Fruit fly (Drosophila melanogaster): ENCODE measurements around the gene CG44013.
A peak's percentile ranks its signal among the peaks of the same experiment; 100 is the strongest.

The CG44013 gene

dm6 chr3R:15554733-15555132 is 45.0 kb upstream of the CG44013 start (continued):
- TF ChIP-seq CG8632 (GFP tag; optimal IDR thresholded peaks at IDR 0.05), result peak; percentile 11
- peak; percentile 49 for TF ChIP-seq CG3032 (tag; optimal IDR thresholded peaks at IDR 0.05)
- no peak for TF ChIP-seq Hr4 (GFP tag; optimal IDR thresholded peaks at IDR 0.05)
- TF ChIP-seq Met (GFP tag; optimal IDR thresholded peaks at IDR 0.05), result peak; percentile 62
- TF ChIP-seq CG1621 (tag; optimal IDR thresholded peaks at IDR 0.05), result no peak
- TF ChIP-seq CG6163 (GFP tag; IDR thresholded peaks at IDR 0.05), result no peak
- peak; percentile 72 for TF ChIP-seq esn (GFP tag; optimal IDR thresholded peaks at IDR 0.05)
- TF ChIP-seq CG11902 (GFP tag; optimal IDR thresholded peaks at IDR 0.05), result no peak
- peak; percentile 13 for TF ChIP-seq fd59A (GFP tag; optimal IDR thresholded peaks at IDR 0.05)
- peak; percentile 48 for TF ChIP-seq dsx (GFP tag; optimal IDR thresholded peaks at IDR 0.05; ENCODE audit: poor library complexity, severe bottlenecking)
- TF ChIP-seq topi (GFP tag; optimal IDR thresholded peaks at IDR 0.05), result peak; percentile 57
- no peak for TF ChIP-seq eg (GFP tag; IDR thresholded peaks at IDR 0.05)
- no peak for TF ChIP-seq CG6854 (GFP tag; optimal IDR thresholded peaks at IDR 0.05)
- TF ChIP-seq CG11294 (GFP tag; IDR thresholded peaks at IDR 0.05), result no peak
- peak; percentile 28 for TF ChIP-seq OdsH (GFP tag; optimal IDR thresholded peaks at IDR 0.05)

DNA sequence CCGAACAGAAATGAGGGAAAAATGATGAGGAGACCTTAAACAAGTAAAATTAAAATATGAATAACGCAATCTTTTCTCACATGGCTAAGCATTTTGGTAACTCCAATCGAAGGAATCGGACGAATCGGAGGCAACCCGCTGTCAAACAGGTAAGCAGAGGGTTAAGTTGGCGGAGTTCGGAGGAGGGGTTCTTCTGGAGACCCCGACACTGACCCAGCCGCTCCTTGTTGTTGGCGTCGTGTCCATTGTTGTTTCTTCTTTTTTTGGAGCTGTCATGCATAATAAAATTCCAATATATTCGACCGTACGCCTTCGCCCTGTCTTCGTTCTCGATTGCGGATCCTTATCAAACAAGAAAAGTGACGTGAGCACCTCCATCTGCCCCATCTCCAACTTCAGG is 43.8 kb upstream of the CG44013 start:
- TF ChIP-seq Eip78C (GFP tag), result peak; percentile 29
- peak; percentile 30 for TF ChIP-seq vri (GFP tag; optimal IDR thresholded peaks at IDR 0.05)
- TF ChIP-seq Sox14 (GFP tag; optimal IDR thresholded peaks at IDR 0.05), result no peak
- peak; percentile 88 for TF ChIP-seq svp (GFP tag)
- no peak for TF ChIP-seq CG9139 (GFP tag; optimal IDR thresholded peaks at IDR 0.05)
- peak; percentile 96 for TF ChIP-seq CG8319 (GFP tag; optimal IDR thresholded peaks at IDR 0.05)
- TF ChIP-seq topi (GFP tag; optimal IDR thresholded peaks at IDR 0.05), result no peak
- TF ChIP-seq CG6163 (GFP tag; IDR thresholded peaks at IDR 0.05), result no peak

- TF ChIP-seq CG1621 (tag; optimal IDR thresholded peaks at IDR 0.05) (no peak), Sox14 (GFP tag; optimal IDR thresholded peaks at IDR 0.05) (no peak), pdm3 (GFP tag; optimal IDR thresholded peaks at IDR 0.05) (no peak), Eip75B (GFP tag; optimal IDR thresholded peaks at IDR 0.05) (no peak), salr (GFP tag; optimal IDR thresholded peaks at IDR 0.05) (no peak), CG32006 (GFP tag; optimal IDR thresholded peaks at IDR 0.05) (no peak), Blimp-1 (GFP tag; optimal IDR thresholded peaks at IDR 0.05) (no peak), lz (GFP tag; optimal IDR thresholded peaks at IDR 0.05) (no peak), CG7368 (GFP tag; optimal IDR thresholded peaks at IDR 0.05) (no peak), CG15336 (GFP tag; IDR thresholded peaks at IDR 0.05) (no peak), fd85E (GFP tag; optimal IDR thresholded peaks at IDR 0.05) (no peak), fkh (GFP tag; optimal IDR thresholded peaks at IDR 0.05) (no peak), CG4318 (GFP tag; optimal IDR thresholded peaks at IDR 0.05) (no peak), CG6808 (GFP tag; optimal IDR thresholded peaks at IDR 0.05) (no peak), CG6854 (GFP tag; optimal IDR thresholded peaks at IDR 0.05) (no peak), Gug (GFP tag; IDR thresholded peaks at IDR 0.05) (no peak), Eip93F (GFP tag; optimal IDR thresholded peaks at IDR 0.05) (no peak)
These were observed 43.0 kb upstream of the CG44013 start, which contains the start of gene AOX4 for dm6 chr3R:15552733-15553132. Gene AOX4 (minus strand): TSS chr3R:15552833.

dm6 chr3R:15547827-15548517 is 38.3 kb upstream of the CG44013 start, which contains the start of gene AOX3:
Gene AOX3 (minus strand): TSS chr3R:15548188.
- TF ChIP-seq fkh (GFP tag; optimal IDR thresholded peaks at IDR 0.05) (peak; percentile 30), CG31627 (GFP tag; optimal IDR thresholded peaks at IDR 0.05) (no peak), CG8119 (GFP tag; IDR thresholded peaks at IDR 0.05) (peak; percentile 62), CG6276 (GFP tag; optimal IDR thresholded peaks at IDR 0.05) (peak; percentile 62), svp (GFP tag) (peak; percentile 65), Gug (GFP tag; IDR thresholded peaks at IDR 0.05) (peak; percentile 32; the same call in 1 of the 2 replicates), CG16779 (tag; optimal IDR thresholded peaks at IDR 0.05) (no peak), CG10669 (GFP tag; optimal IDR thresholded peaks at IDR 0.05) (no peak), Hr38 (GFP tag; optimal IDR thresholded peaks at IDR 0.05) (no peak), dac (GFP tag; optimal IDR thresholded peaks at IDR 0.05) (peak; percentile 71), achi (GFP tag; optimal IDR thresholded peaks at IDR 0.05) (peak; percentile 44), Ets21C (GFP tag; optimal IDR thresholded peaks at IDR 0.05) (no peak), ss (GFP tag; optimal IDR thresholded peaks at IDR 0.05) (no peak), esn (GFP tag; optimal IDR thresholded peaks at IDR 0.05) (peak; percentile 25), Sox102F (GFP tag; optimal IDR thresholded peaks at IDR 0.05) (peak; percentile 15), CG8632 (GFP tag; optimal IDR thresholded peaks at IDR 0.05) (peak; percentile 13), fd59A (GFP tag; optimal IDR thresholded peaks at IDR 0.05) (no peak)
